Fruit fly (Drosophila melanogaster) whole organism, adult: Measurements from ENCODE around the gene RapGAP1.
A peak's percentile ranks its signal among the peaks of the same experiment; 100 is the strongest.

ENCODE experiments used
- CG11617 ChIP-seq: fragments of 200-800 bp; sonication (Bioruptor generic); optimal IDR thresholded peaks from 2 replicates; lab custom pipeline; 2017; ENCODE audit warnings: mild to moderate bottlenecking, missing biosample characterization, missing genetic modification reagents, missing genetic modification characterization
- CG12768 ChIP-seq: fragments of 200-800 bp; sonication (Bioruptor generic); optimal IDR thresholded peaks from 2 replicates; lab custom pipeline; 2017; ENCODE audit warnings: missing biosample characterization, missing genetic modification characterization, mild to moderate bottlenecking, moderate library complexity, missing genetic modification reagents
- CG14711 ChIP-seq: fragments of 200-800 bp; sonication (Bioruptor generic); optimal IDR thresholded peaks from 2 replicates; lab custom pipeline; 2018; ENCODE audit warnings: missing biosample characterization, mild to moderate bottlenecking, missing genetic modification characterization, moderate library complexity
- CG1620 ChIP-seq: fragments of 200-800 bp; sonication (Bioruptor generic); optimal IDR thresholded peaks from 2 replicates; lab custom pipeline; 2016; ENCODE audit warnings: missing biosample characterization, missing genetic modification characterization
- CG33017 ChIP-seq: fragments of 200-800 bp; sonication (Bioruptor generic); optimal IDR thresholded peaks from 2 replicates; lab custom pipeline; 2018; ENCODE audit warnings: missing biosample characterization, mild to moderate bottlenecking, missing genetic modification characterization, moderate library complexity
- CG5204 ChIP-seq: fragments of 200-800 bp; sonication (Bioruptor generic); optimal IDR thresholded peaks from 2 replicates; lab custom pipeline; 2016; ENCODE audit warnings: missing biosample characterization, missing genetic modification characterization
- CG7045 ChIP-seq: fragments of 200-800 bp; sonication (Bioruptor generic); optimal IDR thresholded peaks from 2 replicates; lab custom pipeline; 2017; ENCODE audit warnings: missing biosample characterization, mild to moderate bottlenecking, missing genetic modification characterization
- CG7101 ChIP-seq: fragments of 200-800 bp; sonication (Bioruptor generic); optimal IDR thresholded peaks from 2 replicates; lab custom pipeline; 2018; ENCODE audit warnings: missing biosample characterization, mild to moderate bottlenecking, missing genetic modification characterization, moderate library complexity
- Clk ChIP-seq: fragments of 200-800 bp; sonication (Bioruptor generic); optimal IDR thresholded peaks from 2 replicates; lab custom pipeline; 2017; ENCODE audit warnings: missing biosample characterization, missing genetic modification characterization
- Crg-1 ChIP-seq: fragments of 200-800 bp; sonication (Bioruptor generic); optimal IDR thresholded peaks from 2 replicates; lab custom pipeline; 2016; ENCODE audit warnings: missing biosample characterization, missing genetic modification characterization
- Hr96 ChIP-seq: fragments of 200-800 bp; sonication (Bioruptor generic); optimal IDR thresholded peaks from 2 replicates; lab custom pipeline; 2016; ENCODE audit warnings: missing biosample characterization, missing genetic modification characterization
- Mnt ChIP-seq: fragments of 200-800 bp; sonication (Bioruptor generic); optimal IDR thresholded peaks from 2 replicates; lab custom pipeline; 2016; ENCODE audit warnings: missing biosample characterization, mild to moderate bottlenecking, missing genetic modification characterization
- bab1 ChIP-seq: fragments of 200-800 bp; sonication (Bioruptor generic); optimal IDR thresholded peaks from 3 replicates; lab custom pipeline; 2019; ENCODE audit warnings: missing biosample characterization, mild to moderate bottlenecking, missing genetic modification characterization, moderate library complexity
- cic ChIP-seq: fragments of 200-800 bp; sonication (Bioruptor generic); optimal IDR thresholded peaks from 2 replicates; lab custom pipeline; 2017; ENCODE audit warnings: missing biosample characterization, mild to moderate bottlenecking, missing genetic modification characterization, moderate library complexity
- cnc ChIP-seq, 2 experiments: fragments of >200 bp; optimal IDR thresholded peaks; 2 replicates each; lab custom pipeline; 2017
- kay ChIP-seq: fragments of 200-800 bp; sonication (Bioruptor generic); peaks from one replicate; lab custom pipeline; 2016; ENCODE audit warnings: missing biosample characterization, missing genetic modification characterization, borderline replicate concordance
- ovo ChIP-seq: fragments of 200-800 bp; sonication (Bioruptor generic); optimal IDR thresholded peaks from 2 replicates; lab custom pipeline; 2016; ENCODE audit warnings: missing biosample characterization, missing genetic modification characterization
- pad ChIP-seq: fragments of 200-800 bp; sonication (Bioruptor generic); optimal IDR thresholded peaks from 3 replicates; lab custom pipeline; 2017; ENCODE audit warnings: missing biosample characterization, missing genetic modification characterization, mild to moderate bottlenecking, moderate library complexity, missing genetic modification reagents
- tj ChIP-seq: fragments of 200-800 bp; sonication (Bioruptor generic); optimal IDR thresholded peaks from 3 replicates; lab custom pipeline; 2017; ENCODE audit warnings: missing biosample characterization, mild to moderate bottlenecking, missing genetic modification characterization, moderate library complexity
- toe ChIP-seq: fragments of 200-800 bp; sonication (Bioruptor generic); optimal IDR thresholded peaks from 2 replicates; lab custom pipeline; 2016; ENCODE audit warnings: missing biosample characterization, missing genetic modification characterization

The RapGAP1 gene

DNA sequence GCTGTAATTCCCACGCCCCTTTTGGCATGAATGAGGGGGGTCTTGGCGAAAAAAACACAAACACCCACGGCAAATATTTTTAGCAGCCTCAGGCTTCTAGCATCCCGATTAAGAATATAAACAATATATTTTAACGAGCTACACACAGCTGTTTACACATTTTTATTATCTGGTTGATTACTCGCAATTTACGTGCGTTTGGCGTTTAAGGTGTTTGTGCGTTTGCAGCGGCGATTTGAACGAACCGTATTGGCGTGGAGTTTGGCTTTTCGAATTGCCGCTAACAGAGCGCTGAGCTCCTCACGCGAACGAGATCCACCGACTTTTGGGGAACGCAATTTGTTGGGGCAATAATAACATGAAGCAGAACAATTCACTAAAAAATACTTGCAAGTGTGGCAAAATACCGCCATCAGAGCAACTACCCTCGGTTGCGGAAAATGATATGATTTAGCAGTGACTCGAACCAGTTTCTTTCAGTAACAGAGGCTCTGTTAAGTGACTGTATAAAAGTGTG, 82.7 kb downstream of the RapGAP1 start, which contains the start of gene Ziz:
TSS of gene Ziz (minus strand) at position 321 of the 517 bp plus-strand sequence.
- TF ChIP-seq tj (GFP tag; lab: Kevin White, UChicago) (peak; percentile 64), pad (GFP tag; lab: Kevin White, UChicago) (peak; percentile 58), cic (GFP tag; lab: Kevin White, UChicago) (peak; percentile 77), bab1 (GFP tag; lab: Kevin White, UChicago) (peak; percentile 75), toe (GFP tag; lab: Kevin White, UChicago) (peak; percentile 9), CG11617 (GFP tag; lab: Kevin White, UChicago) (peak; percentile 27), CG14711 (tag; lab: Kevin White, UChicago) (peak; percentile 51), Clk (GFP tag; lab: Kevin White, UChicago) (no peak), Mnt (GFP tag; lab: Kevin White, UChicago) (peak; percentile 80), CG7101 (tag; lab: Kevin White, UChicago) (peak; percentile 38), ovo (GFP tag; lab: Kevin White, UChicago) (no peak), CG33017 (tag; lab: Kevin White, UChicago) (peak; percentile 20), cnc (optimal IDR thresholded peaks at IDR 0.05; lab: Kevin White, UChicago) (no peak)

DNA sequence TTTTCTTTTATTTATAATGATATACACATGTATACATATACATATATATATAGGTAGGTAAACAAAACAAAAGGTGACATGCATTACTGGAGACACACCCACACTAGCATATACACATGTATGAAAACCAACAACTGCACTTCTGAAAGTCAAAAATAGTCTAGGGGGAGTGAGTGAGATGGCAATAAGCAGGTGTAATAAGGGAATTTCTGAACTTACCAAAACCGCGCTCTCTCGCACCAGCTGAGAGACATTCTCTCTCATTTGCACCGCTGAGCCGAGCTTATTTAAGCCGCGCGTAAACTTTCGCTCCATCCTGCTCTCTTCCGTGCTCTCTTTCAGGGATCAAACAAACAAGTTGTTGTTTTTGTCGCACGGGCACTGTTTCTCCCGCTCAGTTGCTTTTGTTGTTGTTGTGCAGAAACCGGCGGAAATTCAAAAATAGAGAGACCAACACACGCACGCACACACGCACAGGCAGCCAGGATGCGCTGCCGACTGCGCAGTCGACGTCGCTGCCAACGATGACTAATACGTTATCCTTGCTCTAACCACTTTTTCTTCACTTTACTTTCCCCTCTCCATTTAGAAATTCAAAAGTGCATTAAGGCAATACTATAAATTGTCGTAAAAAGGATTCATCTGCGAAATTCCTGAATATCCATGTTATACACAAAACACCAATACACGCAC, 83.3 kb downstream of the RapGAP1 start:
- no peak for TF ChIP-seq Hr96 (GFP tag; lab: Kevin White, UChicago)
- peak; percentile 94 for TF ChIP-seq pad (GFP tag; lab: Kevin White, UChicago)
- peak; percentile 37 for TF ChIP-seq ovo (GFP tag; lab: Kevin White, UChicago)
- no peak for TF ChIP-seq CG14711 (tag; lab: Kevin White, UChicago)
- TF ChIP-seq CG12768: no peak
- no peak for TF ChIP-seq cic (GFP tag; lab: Kevin White, UChicago)
- TF ChIP-seq CG1620: no peak

DNA sequence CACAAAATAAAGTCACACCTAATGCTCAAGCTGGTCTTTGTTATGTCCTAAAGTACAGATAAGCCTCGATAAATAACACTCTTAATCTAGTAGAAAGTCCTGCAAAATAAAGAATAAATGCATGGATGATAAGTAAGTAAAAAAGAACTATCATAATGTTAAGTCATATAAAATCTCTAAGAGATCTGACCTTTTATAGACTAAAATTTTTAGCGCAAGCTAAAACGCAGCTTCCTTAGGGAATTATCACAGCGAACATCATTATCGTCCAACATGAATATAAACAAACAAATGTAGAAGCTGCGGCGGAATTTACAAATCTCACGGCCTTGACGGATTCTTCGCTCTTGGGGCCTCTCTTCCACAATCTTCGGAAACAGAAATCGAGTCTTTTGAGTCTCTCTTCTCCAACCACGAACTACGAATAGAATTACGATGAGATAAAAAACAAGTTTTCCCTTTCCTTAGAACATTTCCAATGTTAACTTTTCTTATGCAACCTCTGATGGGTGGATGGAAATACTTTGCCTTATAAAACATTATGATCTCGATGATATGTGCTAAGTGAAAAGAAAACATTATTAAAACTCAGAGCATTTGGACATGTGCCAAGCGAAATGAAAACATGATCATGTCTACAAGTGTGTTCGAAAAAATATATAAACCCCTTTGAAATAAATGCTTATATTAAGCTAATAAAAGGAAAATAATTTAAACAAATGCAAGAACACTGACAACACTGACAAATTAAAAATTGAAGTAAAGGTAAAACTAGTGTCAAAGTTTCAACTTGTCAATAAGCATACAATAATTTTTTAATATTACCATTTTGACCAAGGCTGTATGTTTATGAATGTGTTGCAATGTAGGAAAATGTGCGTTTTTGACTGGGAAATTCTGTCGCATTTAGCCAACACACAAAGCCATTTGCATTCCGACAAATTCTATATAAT, 84.2 kb downstream of the RapGAP1 start:
- TF ChIP-seq CG5204 (GFP tag; lab: Kevin White, UChicago) (no peak), kay (GFP tag; lab: Kevin White, UChicago) (peak; percentile 74)

DNA sequence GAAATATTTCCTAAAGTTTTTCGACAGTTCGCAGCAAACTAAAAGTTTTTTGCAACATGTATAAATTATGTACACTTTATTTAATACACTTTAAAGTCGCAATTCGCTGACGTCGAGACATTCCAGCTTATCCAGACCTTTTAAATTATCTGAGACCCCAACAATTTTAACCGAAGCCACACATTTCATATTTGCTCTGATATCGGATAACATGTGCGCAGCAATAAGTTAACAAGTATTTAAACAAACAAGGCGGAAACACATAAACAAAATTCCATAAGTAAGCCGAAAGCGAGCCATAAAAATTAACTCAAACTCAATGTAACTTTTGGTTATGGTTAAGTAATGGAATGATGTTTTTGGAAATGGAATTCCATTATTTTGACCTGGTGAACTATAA, 85.3 kb downstream of the RapGAP1 start:
- TF ChIP-seq Crg-1: no peak
- TF ChIP-seq toe (GFP tag; lab: Kevin White, UChicago): no peak
- peak; percentile 94 for TF ChIP-seq tj (GFP tag; lab: Kevin White, UChicago)
- TF ChIP-seq CG12768: peak; percentile 4

DNA sequence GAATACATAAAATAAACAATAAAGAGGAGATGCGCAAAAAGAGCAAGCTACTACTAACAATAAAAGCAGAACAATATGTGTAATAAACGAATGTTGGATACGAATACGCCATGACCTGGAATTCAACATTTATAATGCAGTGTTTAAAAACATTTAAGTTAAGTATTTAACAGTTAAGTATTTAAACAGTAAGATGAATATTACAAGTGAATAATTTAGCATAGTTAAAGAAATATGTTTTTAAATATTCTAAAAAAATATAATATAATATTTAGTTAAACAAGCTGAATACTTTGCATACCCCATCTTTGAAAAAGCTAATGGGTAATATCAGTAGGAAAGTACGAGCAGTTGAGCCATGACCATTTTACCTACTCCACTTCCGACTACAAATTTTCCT, 86.3 kb downstream of the RapGAP1 start:
- TF ChIP-seq CG14711 (tag; lab: Kevin White, UChicago) (peak; percentile 29), CG5204 (GFP tag; lab: Kevin White, UChicago) (no peak), ovo (GFP tag; lab: Kevin White, UChicago) (no peak), CG1620 (no peak), CG7045 (GFP tag; lab: Kevin White, UChicago) (no peak), CG7101 (tag; lab: Kevin White, UChicago) (no peak)

DNA sequence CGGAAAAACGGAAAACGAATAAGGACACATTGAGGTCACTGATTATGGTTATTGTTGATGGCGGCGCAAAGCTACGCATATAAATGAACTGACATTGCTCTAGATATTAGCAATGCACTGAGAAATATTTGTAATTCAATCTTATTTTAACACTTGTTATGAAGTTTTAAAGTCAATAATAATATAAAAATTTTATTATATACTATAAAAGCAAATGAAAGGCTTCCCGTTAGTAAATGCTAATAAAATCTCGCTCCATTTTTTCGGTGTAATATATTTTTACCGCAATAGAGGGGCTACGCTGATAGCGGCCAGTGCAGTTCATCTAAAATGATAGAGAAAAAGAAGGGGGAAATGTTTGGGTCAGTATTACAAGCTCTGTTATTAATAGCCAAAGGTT, 86.9 kb downstream of the RapGAP1 start:
- TF ChIP-seq CG7101 (tag; lab: Kevin White, UChicago): peak; percentile 3
- TF ChIP-seq CG14711 (tag; lab: Kevin White, UChicago): peak; percentile 42
- no peak for TF ChIP-seq ovo (GFP tag; lab: Kevin White, UChicago)
- TF ChIP-seq kay (GFP tag; lab: Kevin White, UChicago): no peak

DNA sequence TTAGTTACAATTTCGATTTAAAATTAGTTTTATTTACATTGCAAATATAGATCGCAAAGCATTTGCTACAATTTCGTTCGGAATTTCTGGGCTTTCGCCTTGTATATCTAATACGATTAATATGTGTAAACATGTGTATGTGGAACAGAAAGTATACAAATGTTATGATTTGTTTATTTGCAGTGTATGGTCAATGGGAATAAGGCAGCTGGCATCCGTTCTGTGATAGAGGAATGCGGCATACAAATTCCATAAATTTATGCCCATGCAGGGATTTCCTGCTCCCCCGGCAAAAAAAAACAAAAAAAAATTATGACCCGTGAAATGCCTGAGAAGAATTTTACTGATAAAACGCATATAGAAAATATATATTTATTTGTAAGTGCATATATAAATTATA, 92.6 kb downstream of the RapGAP1 start:
- TF ChIP-seq ovo (GFP tag; lab: Kevin White, UChicago): no peak
- TF ChIP-seq cic (GFP tag; lab: Kevin White, UChicago): no peak
- no peak for TF ChIP-seq toe (GFP tag; lab: Kevin White, UChicago)
- TF ChIP-seq CG5204 (GFP tag; lab: Kevin White, UChicago): no peak
